Fruit fly (Drosophila melanogaster) whole organism, wandering third instar larva: Measurements from ENCODE around the gene Cpsf5.

Experiments used
- Myc ChIP-seq: fragments of >200 bp; optimal IDR thresholded peaks from 2 replicates; lab custom pipeline; 2017
- br ChIP-seq: fragments of 200-800 bp; sonication (Bioruptor generic); optimal IDR thresholded peaks from 2 replicates; lab custom pipeline; 2016; ENCODE audit warnings: missing biosample characterization, missing genetic modification characterization

dm6 chr3L:9462794-9463193 is 52.0 kb downstream of the Cpsf5 start:
- TF ChIP-seq br (GFP tag; lab: Kevin White, UChicago) = no peak
- TF ChIP-seq Myc = no peak
